Fruit fly (Drosophila melanogaster) Kc167 (cell line): ENCODE data around the gene CG9643.

ENCODE experiments used
- Myc ChIP-seq: fragments of >200 bp; optimal IDR thresholded peaks from 2 replicates; lab custom pipeline; 2017; ENCODE audit warnings: missing external identifiers
- h ChIP-seq: fragments of >200 bp; optimal IDR thresholded peaks from 3 replicates; lab custom pipeline; 2018; ENCODE audit warnings: missing external identifiers
- insv ChIP-seq: fragments of >200 bp; optimal IDR thresholded peaks from 3 replicates; lab custom pipeline; 2018; ENCODE audit warnings: missing external identifiers
- psq ChIP-seq: fragments of >200 bp; optimal IDR thresholded peaks from 2 replicates; lab custom pipeline; 2017; ENCODE audit warnings: missing external identifiers

DNA sequence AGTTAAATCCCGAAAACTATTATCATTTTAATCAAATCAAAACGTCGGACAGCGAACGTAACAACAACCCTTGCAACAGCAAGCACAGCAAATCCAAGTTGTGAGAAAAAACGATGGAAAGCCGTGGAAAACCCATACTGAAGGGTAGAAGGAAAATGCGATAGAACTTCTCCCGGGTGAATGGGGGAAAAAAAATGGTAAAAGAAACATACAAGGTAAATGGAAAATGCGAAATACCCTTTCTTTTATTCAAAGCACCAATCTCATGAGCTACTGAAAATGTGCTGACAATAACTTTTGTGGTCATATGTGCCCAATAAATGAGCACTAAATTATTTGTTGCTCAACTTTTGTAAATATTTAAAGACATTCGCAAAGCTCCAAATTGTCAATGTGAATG is 39.4 kb downstream of the CG9643 start:
- TF ChIP-seq Myc (lab: Kevin White, UChicago) (no peak), insv (lab: Kevin White, UChicago) (no peak), psq (lab: Kevin White, UChicago) (no peak), h (lab: Kevin White, UChicago) (no peak)
